Fruit fly (Drosophila melanogaster): ENCODE results near the gene PIG-Q.
A peak's percentile ranks its signal among the peaks of the same experiment; 100 is the strongest.

DNA sequence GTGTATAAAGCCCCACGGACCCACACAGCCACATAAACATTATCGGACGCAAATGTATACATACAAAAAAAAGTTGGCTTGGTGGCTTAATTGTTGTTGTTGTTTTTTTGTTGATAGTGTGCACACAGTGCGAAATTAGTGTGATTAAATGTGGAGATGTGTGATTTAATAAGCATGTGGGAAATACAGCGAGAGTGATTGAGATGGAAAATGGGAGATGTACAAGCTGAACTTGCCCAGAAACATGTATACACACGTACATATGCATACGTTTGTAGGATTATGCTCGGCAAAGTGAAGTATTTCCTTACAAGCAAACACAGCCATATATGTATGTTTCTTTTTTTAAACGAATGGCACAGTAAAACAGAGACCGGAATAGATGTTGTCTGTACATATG lies 14.6 kb downstream of the PIG-Q start:
- no peak for TF ChIP-seq Sox14 (GFP tag; optimal IDR thresholded peaks at IDR 0.05)
- no peak for TF ChIP-seq OdsH (GFP tag; optimal IDR thresholded peaks at IDR 0.05)
- no peak for TF ChIP-seq net (GFP tag; optimal IDR thresholded peaks at IDR 0.05)
- TF ChIP-seq vri (GFP tag; optimal IDR thresholded peaks at IDR 0.05) = peak; percentile 5
- no peak for TF ChIP-seq spab (GFP tag; optimal IDR thresholded peaks at IDR 0.05)
- TF ChIP-seq Hr39 (GFP tag; optimal IDR thresholded peaks at IDR 0.05) = no peak
- TF ChIP-seq lz (GFP tag; optimal IDR thresholded peaks at IDR 0.05) = no peak
- TF ChIP-seq CG16779 (tag; optimal IDR thresholded peaks at IDR 0.05) = no peak
- TF ChIP-seq pdm3 (GFP tag; optimal IDR thresholded peaks at IDR 0.05) = no peak
